Worm (Caenorhabditis elegans) whole organism, L4 larva: ENCODE data around the gene srx-10.
A peak's percentile ranks its signal among the peaks of the same experiment; 100 is the strongest.

Experiments used
- D1046.2 ChIP-seq: fragments of 200-800 bp; sonication (Bioruptor generic); IDR thresholded peaks from 2 replicates; pipeline ENCODE4 v1.3.6; 2022; ENCODE audit warnings: missing genetic modification characterization, missing compliant biosample characterization
- T26A8.4 ChIP-seq: fragments of 200-800 bp; sonication (Bioruptor generic); IDR thresholded peaks from 2 replicates; pipeline ENCODE4 v1.3.6; 2022; ENCODE audit warnings: missing genetic modification characterization, missing compliant biosample characterization
- Y48G9A.11 ChIP-seq: fragments of 200-800 bp; sonication (Bioruptor generic); IDR thresholded peaks from 2 replicates; pipeline ENCODE4 v1.3.6; 2022; ENCODE audit warnings: missing genetic modification reagents, missing genetic modification characterization, missing compliant biosample characterization
- Y5F2A.4 ChIP-seq: fragments of 200-800 bp; sonication (Bioruptor generic); optimal IDR thresholded peaks from 2 replicates; lab custom pipeline; 2018; ENCODE audit warnings: mild to moderate bottlenecking, missing genetic modification characterization, missing compliant biosample characterization
- aha-1 ChIP-seq: fragments of 150-350 bp; peaks from one replicate; lab custom pipeline; 2014; ENCODE audit warnings: missing biosample characterization, missing genetic modification characterization
- ama-1 ChIP-seq: fragments of 150-350 bp; optimal IDR thresholded peaks from 2 replicates; lab custom pipeline; 2014; ENCODE audit warnings: inconsistent platforms, mixed read lengths
- attf-4 ChIP-seq: sonication (generic microtip); optimal IDR thresholded peaks from 3 replicates; lab custom pipeline; 2017; ENCODE audit warnings: missing biosample characterization, missing genetic modification characterization
- ceh-44 ChIP-seq: fragments of 200-800 bp; sonication (Bioruptor generic); IDR thresholded peaks from 2 replicates; pipeline ENCODE4 v1.3.6; 2022; ENCODE audit warnings: missing genetic modification reagents, missing genetic modification characterization, missing compliant biosample characterization
- ceh-62 ChIP-seq: sonication (generic microtip); optimal IDR thresholded peaks from 2 replicates; lab custom pipeline; 2017; ENCODE audit warnings: missing biosample characterization, missing genetic modification characterization
- ces-1 ChIP-seq: fragments of 150-350 bp; sonication (generic microtip); optimal IDR thresholded peaks from 4 replicates; lab custom pipeline; 2014; ENCODE audit warnings: missing biosample characterization, missing genetic modification reagents, missing genetic modification characterization
- ctbp-1 ChIP-seq: fragments of 200-800 bp; sonication (Bioruptor generic); IDR thresholded peaks from 2 replicates; pipeline ENCODE4 v1.3.6; 2022; ENCODE audit warnings: missing genetic modification reagents, missing genetic modification characterization, missing compliant biosample characterization
- daf-16 ChIP-seq, 3 experiments: sonication (generic microtip); optimal IDR thresholded peaks; 2 replicates each; lab custom pipeline; 2016 to 2017; ENCODE audit warnings: missing genetic modification characterization in 3 of 3, missing genetic modification reagents in 3 of 3, mild to moderate bottlenecking in 2 of 3, missing compliant biosample characterization in 2 of 3, missing biosample characterization in 1 of 3, moderate library complexity in 1 of 3
- dmd-9 ChIP-seq: fragments of 200-800 bp; sonication (Bioruptor generic); IDR thresholded peaks from 2 replicates; pipeline ENCODE4 v1.3.6; 2022; ENCODE audit warnings: missing genetic modification reagents, missing genetic modification characterization, missing compliant biosample characterization
- dpl-1 ChIP-seq: fragments of 150-350 bp; optimal IDR thresholded peaks from 2 replicates; lab custom pipeline; 2014; ENCODE audit warnings: missing biosample characterization, missing genetic modification reagents, missing genetic modification characterization
- duxl-1 ChIP-seq: sonication (generic microtip); optimal IDR thresholded peaks from 2 replicates; lab custom pipeline; 2016; ENCODE audit warnings: mild to moderate bottlenecking, missing genetic modification characterization, moderate library complexity, missing compliant biosample characterization; ENCODE audit not compliant: poor library complexity
- dve-1 ChIP-seq: sonication (generic microtip); optimal IDR thresholded peaks from 2 replicates; lab custom pipeline; 2017; ENCODE audit warnings: antibody characterized with exemption, mild to moderate bottlenecking, missing genetic modification characterization, missing compliant biosample characterization; ENCODE audit not compliant: insufficient read depth
- hlh-11 ChIP-seq: fragments of 200-800 bp; sonication (Bioruptor generic); optimal IDR thresholded peaks from 2 replicates; lab custom pipeline; 2018; ENCODE audit warnings: mild to moderate bottlenecking, missing genetic modification characterization, missing compliant biosample characterization
- hmg-1.1 ChIP-seq: fragments of 200-800 bp; sonication (Bioruptor generic); IDR thresholded peaks from 2 replicates; pipeline ENCODE4 v1.3.6; 2022; ENCODE audit warnings: missing genetic modification reagents, missing genetic modification characterization, missing compliant biosample characterization
- lin-13 ChIP-seq: fragments of 150-350 bp; optimal IDR thresholded peaks from 2 replicates; lab custom pipeline; 2014; ENCODE audit warnings: missing biosample characterization, missing genetic modification reagents, missing genetic modification characterization
- lin-15B ChIP-seq: fragments of 150-350 bp; sonication (generic microtip); optimal IDR thresholded peaks from 3 replicates; lab custom pipeline; 2014; ENCODE audit warnings: missing biosample characterization, missing genetic modification characterization
- lsy-2 ChIP-seq, 2 experiments: fragments of 150-350 bp in 1 of 2; sonication (generic microtip) in 1 of 2; optimal IDR thresholded peaks; 2 replicates each; lab custom pipeline; 2014 to 2017; ENCODE audit warnings: missing biosample characterization in 2 of 2, missing genetic modification characterization in 2 of 2
- madf-9 ChIP-seq: fragments of 200-800 bp; sonication (Bioruptor generic); conservative IDR thresholded peaks from 2 replicates; pipeline ENCODE4 v1.3.6; 2022; ENCODE audit warnings: missing genetic modification reagents, missing genetic modification characterization, missing compliant biosample characterization
- mes-2 ChIP-seq: sonication (generic microtip); optimal IDR thresholded peaks from 2 replicates; lab custom pipeline; 2016; ENCODE audit warnings: missing genotype, mild to moderate bottlenecking, missing genetic modification characterization, missing compliant biosample characterization; ENCODE audit not compliant: poor library complexity, severe bottlenecking
- nhr-102 ChIP-seq: sonication (generic microtip); optimal IDR thresholded peaks from 2 replicates; lab custom pipeline; 2016; ENCODE audit warnings: mild to moderate bottlenecking, missing genetic modification characterization, moderate library complexity, missing compliant biosample characterization
- nhr-11 ChIP-seq: fragments of 150-350 bp; optimal IDR thresholded peaks from 2 replicates; lab custom pipeline; 2014; ENCODE audit warnings: missing biosample characterization, missing genetic modification characterization
- nhr-237 ChIP-seq: sonication (generic microtip); optimal IDR thresholded peaks from 2 replicates; lab custom pipeline; 2017; ENCODE audit warnings: missing biosample characterization, missing genetic modification characterization
- nhr-28 ChIP-seq: fragments of 150-350 bp; optimal IDR thresholded peaks from 2 replicates; lab custom pipeline; 2014; ENCODE audit warnings: missing biosample characterization, missing genetic modification characterization
- nhr-77 ChIP-seq: fragments of 150-350 bp; optimal IDR thresholded peaks from 2 replicates; lab custom pipeline; 2014; ENCODE audit warnings: missing biosample characterization, missing genetic modification characterization
- php-3 ChIP-seq: fragments of 200-800 bp; sonication (Bioruptor generic); IDR thresholded peaks from 2 replicates; pipeline ENCODE4 v1.3.6; 2022; ENCODE audit warnings: missing genetic modification reagents, missing genetic modification characterization, missing compliant biosample characterization
- rbr-2 ChIP-seq: sonication (generic microtip); optimal IDR thresholded peaks from 2 replicates; lab custom pipeline; 2016; ENCODE audit warnings: missing genotype, missing genetic modification characterization, missing compliant biosample characterization
- saeg-2 ChIP-seq: fragments of 200-800 bp; sonication (Bioruptor generic); IDR thresholded peaks from 2 replicates; pipeline ENCODE4 v1.3.6; 2022; ENCODE audit warnings: missing genetic modification reagents, missing genetic modification characterization, missing compliant biosample characterization
- set-16 ChIP-seq: fragments of 200-800 bp; sonication (Bioruptor generic); IDR thresholded peaks from 2 replicates; pipeline ENCODE4 v1.3.6; 2022; ENCODE audit warnings: missing genetic modification reagents, missing genetic modification characterization, missing compliant biosample characterization
- spr-1 ChIP-seq: sonication (generic microtip); optimal IDR thresholded peaks from 2 replicates; lab custom pipeline; 2016; ENCODE audit warnings: mild to moderate bottlenecking, missing genetic modification characterization, missing compliant biosample characterization
- unc-130 ChIP-seq: sonication (generic microtip); optimal IDR thresholded peaks from 2 replicates; lab custom pipeline; 2016; ENCODE audit warnings: missing genetic modification reagents, missing genetic modification characterization, missing compliant biosample characterization
- unc-39 ChIP-seq: sonication (generic microtip); optimal IDR thresholded peaks from 2 replicates; lab custom pipeline; 2017; ENCODE audit warnings: missing biosample characterization, missing genetic modification characterization
- zip-11 ChIP-seq: fragments of 200-800 bp; sonication (Bioruptor generic); IDR thresholded peaks from 2 replicates; pipeline ENCODE4 v1.3.6; 2022; ENCODE audit warnings: missing genetic modification characterization, missing compliant biosample characterization
- ztf-11 ChIP-seq: fragments of 150-350 bp; optimal IDR thresholded peaks from 2 replicates; lab custom pipeline; 2014; ENCODE audit warnings: missing biosample characterization, missing genetic modification characterization

srx-10 gene

ce11 chrV:13961927-13962419 lies 15.7 kb upstream of the srx-10 start, which contains the start of the genes algn-13 and R10D12.13 (continued):
- peak; percentile 93 for TF ChIP-seq mes-2 (tag; lab: Kevin White, UChicago)
- TF ChIP-seq ztf-11, result no peak
- no peak for TF ChIP-seq madf-9 (GFP tag; lab: Robert Waterston, UW)
- no peak for TF ChIP-seq nhr-237 (tag; lab: Kevin White, UChicago)
- TF ChIP-seq lsy-2 (tag; optimal IDR thresholded peaks at IDR 0.05; lab: Kevin White, UChicago), result no peak
- TF ChIP-seq ctbp-1, result peak; percentile 43; the same call in 1 of the 2 replicates
- peak; percentile 19 for TF ChIP-seq nhr-28 (tag; lab: Kevin White, UChicago)
- TF ChIP-seq nhr-102 (tag; lab: Kevin White, UChicago), result peak; percentile 19
- no peak for TF ChIP-seq zip-11 (GFP tag; lab: Robert Waterston, UW)
- peak; percentile 55 for TF ChIP-seq hlh-11 (tag; lab: Kevin White, UChicago)
- TF ChIP-seq Y48G9A.11 (GFP tag; lab: Robert Waterston, UW), result 0 out of 2 replicates have a peak, but pooled peaks have one; percentile 32
- no peak for TF ChIP-seq set-16 (GFP tag; lab: Robert Waterston, UW)
- TF ChIP-seq rbr-2, result peak; percentile 32
- no peak for TF ChIP-seq daf-16 (GFP tag; optimal IDR thresholded peaks at IDR 0.05; lab: Kevin White, UChicago)
- TF ChIP-seq daf-16 (tag; optimal IDR thresholded peaks at IDR 0.05; lab: Kevin White, UChicago), result peak; percentile 27
- peak; percentile 1 for TF ChIP-seq nhr-11 (tag; lab: Kevin White, UChicago)
- TF ChIP-seq T26A8.4, result peak; percentile 58; the same call in 1 of the 2 replicates
- peak; percentile 5 for TF ChIP-seq ces-1 (GFP tag; lab: Kevin White, UChicago)

- TF ChIP-seq T26A8.4, result no peak
- TF ChIP-seq duxl-1, result no peak
- TF ChIP-seq attf-4 (tag; lab: Kevin White, UChicago), result no peak
- no peak for TF ChIP-seq unc-130 (GFP tag; lab: Kevin White, UChicago)
- TF ChIP-seq lin-13 (GFP tag; lab: Kevin White, UChicago), result no peak
- no peak for TF ChIP-seq D1046.2 (GFP tag; lab: Robert Waterston, UW)
- TF ChIP-seq nhr-28 (tag; lab: Kevin White, UChicago), result no peak
- TF ChIP-seq dve-1 (tag; lab: Kevin White, UChicago), result no peak
- TF ChIP-seq ceh-62, result no peak
Measured at ce11 chrV:13960916-13961315, 14.6 kb upstream of the srx-10 start, which contains the start of gene srh-24. Gene srh-24, minus strand, starts transcription at chrV:13961016.

- TF ChIP-seq D1046.2 (GFP tag; lab: Robert Waterston, UW), result no peak
- no peak for TF ChIP-seq T26A8.4
- no peak for TF ChIP-seq spr-1 (tag; lab: Kevin White, UChicago)
- TF ChIP-seq dve-1 (tag; lab: Kevin White, UChicago), result no peak
- TF ChIP-seq unc-39 (tag; lab: Kevin White, UChicago), result no peak
- no peak for TF ChIP-seq lin-15B (tag; lab: Kevin White, UChicago)
- TF ChIP-seq dmd-9 (GFP tag; lab: Robert Waterston, UW), result no peak
- no peak for TF ChIP-seq nhr-77 (tag; lab: Kevin White, UChicago)
- TF ChIP-seq dpl-1 (GFP tag; lab: Kevin White, UChicago), result no peak
- no peak for TF ChIP-seq saeg-2 (GFP tag; lab: Robert Waterston, UW)
- TF ChIP-seq php-3 (GFP tag; lab: Robert Waterston, UW), result no peak
Measured at ce11 chrV:13958247-13958646, 12.0 kb upstream of the srx-10 start, which contains the start of gene R10D12.10. Gene R10D12.10, minus strand, starts transcription at chrV:13958347.

- TF ChIP-seq madf-9 (GFP tag; lab: Robert Waterston, UW) (no peak), Y5F2A.4 (no peak), hmg-1.1 (GFP tag; lab: Robert Waterston, UW) (no peak), aha-1 (tag; lab: Kevin White, UChicago) (peak; percentile 91), ceh-44 (no peak), ama-1 (lab: Kevin White, UChicago) (no peak)
- TF ChIP-seq, all 104 proteins: peak for 1
Measured at ce11 chrV:13957691-13958090, 11.4 kb upstream of the srx-10 start.
